Fruit fly (Drosophila melanogaster): ENCODE results near the gene brv3.

brv3 gene

DNA sequence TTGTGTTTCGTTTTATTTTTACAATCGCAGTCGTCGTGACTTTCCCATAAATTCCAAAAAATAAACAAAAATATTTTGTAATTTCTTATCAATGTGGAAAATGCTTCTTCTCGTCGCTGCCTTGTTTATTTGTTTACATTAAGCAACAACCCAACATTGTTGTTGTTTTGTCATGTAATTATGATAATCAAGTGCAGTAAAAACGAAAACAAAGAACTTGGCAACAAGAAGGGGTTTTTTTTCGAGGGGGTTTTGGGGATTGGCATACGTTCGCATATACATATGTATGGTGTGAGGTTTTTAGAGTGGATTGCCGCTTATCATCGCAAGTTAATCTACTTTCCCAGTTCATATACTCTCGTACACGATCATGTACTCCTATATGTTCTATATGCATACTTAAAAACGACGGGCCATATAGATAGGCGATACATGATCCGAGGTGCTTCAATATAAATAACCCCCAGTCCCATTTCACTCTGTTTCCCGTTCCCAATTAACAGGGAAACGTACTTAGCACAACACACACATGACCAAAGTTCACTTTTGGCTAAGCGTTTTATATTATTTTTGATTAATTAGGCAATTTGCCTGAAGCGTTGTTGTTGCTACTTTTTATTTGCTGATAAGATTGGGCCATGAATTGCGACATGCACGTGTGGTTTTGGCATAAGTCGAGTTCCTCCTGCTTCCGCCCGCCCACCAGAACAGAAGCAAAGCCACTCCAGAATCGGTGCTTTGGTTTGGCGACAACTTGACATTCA is 29.3 kb upstream of the brv3 start:
- TF ChIP-seq CG7368 (GFP tag; optimal IDR thresholded peaks at IDR 0.05), result no peak
- no peak for TF ChIP-seq CG31627 (GFP tag; optimal IDR thresholded peaks at IDR 0.05)
- no peak for TF ChIP-seq Smox (GFP tag; optimal IDR thresholded peaks at IDR 0.05)
- no peak for TF ChIP-seq CG16779 (tag; optimal IDR thresholded peaks at IDR 0.05)
- TF ChIP-seq Eip93F (GFP tag; optimal IDR thresholded peaks at IDR 0.05), result peak; percentile 61
- TF ChIP-seq achi (GFP tag; optimal IDR thresholded peaks at IDR 0.05), result no peak
- TF ChIP-seq salr (GFP tag; optimal IDR thresholded peaks at IDR 0.05), result no peak
- no peak for TF ChIP-seq CG32006 (GFP tag; optimal IDR thresholded peaks at IDR 0.05)
- TF ChIP-seq Sox14 (GFP tag; optimal IDR thresholded peaks at IDR 0.05), result peak; percentile 52
- TF ChIP-seq CG8119 (GFP tag; IDR thresholded peaks at IDR 0.05), result no peak
- no peak for TF ChIP-seq fd59A (GFP tag; optimal IDR thresholded peaks at IDR 0.05)
- peak; percentile 50 for TF ChIP-seq Eip78C (GFP tag)
- TF ChIP-seq svp (GFP tag), result peak; percentile 90
- TF ChIP-seq vri (GFP tag; optimal IDR thresholded peaks at IDR 0.05), result peak; percentile 78
- TF ChIP-seq CG6276 (GFP tag; optimal IDR thresholded peaks at IDR 0.05), result no peak
- no peak for TF ChIP-seq Sox15 (GFP tag; optimal IDR thresholded peaks at IDR 0.05)
- TF ChIP-seq CG3032 (tag; optimal IDR thresholded peaks at IDR 0.05), result no peak
- TF ChIP-seq OdsH (GFP tag; optimal IDR thresholded peaks at IDR 0.05), result no peak
- no peak for TF ChIP-seq CG11762 (GFP tag; optimal IDR thresholded peaks at IDR 0.05; ENCODE audit: insufficient read depth)
- TF ChIP-seq CG9139 (GFP tag; optimal IDR thresholded peaks at IDR 0.05), result peak; percentile 5
- peak; percentile 2 for TF ChIP-seq CG8632 (GFP tag; optimal IDR thresholded peaks at IDR 0.05)
- TF ChIP-seq Hr38 (GFP tag; optimal IDR thresholded peaks at IDR 0.05), result no peak
- no peak for TF ChIP-seq spab (GFP tag; optimal IDR thresholded peaks at IDR 0.05)
- peak; percentile 74 for TF ChIP-seq fkh (GFP tag; optimal IDR thresholded peaks at IDR 0.05)
- peak; percentile 36 to 37 for TF ChIP-seq ss (GFP tag; optimal IDR thresholded peaks at IDR 0.05)
- peak; percentile 50 for TF ChIP-seq dsx (GFP tag; optimal IDR thresholded peaks at IDR 0.05; ENCODE audit: poor library complexity, severe bottlenecking)
- no peak for TF ChIP-seq CG3919 (GFP tag; optimal IDR thresholded peaks at IDR 0.05)
- TF ChIP-seq Ets96B (tag; optimal IDR thresholded peaks at IDR 0.05), result no peak
- TF ChIP-seq CG11294 (GFP tag; IDR thresholded peaks at IDR 0.05), result no peak
- peak; percentile 1 for TF ChIP-seq Sox102F (GFP tag; optimal IDR thresholded peaks at IDR 0.05)
- TF ChIP-seq topi (GFP tag; optimal IDR thresholded peaks at IDR 0.05), result no peak

DNA sequence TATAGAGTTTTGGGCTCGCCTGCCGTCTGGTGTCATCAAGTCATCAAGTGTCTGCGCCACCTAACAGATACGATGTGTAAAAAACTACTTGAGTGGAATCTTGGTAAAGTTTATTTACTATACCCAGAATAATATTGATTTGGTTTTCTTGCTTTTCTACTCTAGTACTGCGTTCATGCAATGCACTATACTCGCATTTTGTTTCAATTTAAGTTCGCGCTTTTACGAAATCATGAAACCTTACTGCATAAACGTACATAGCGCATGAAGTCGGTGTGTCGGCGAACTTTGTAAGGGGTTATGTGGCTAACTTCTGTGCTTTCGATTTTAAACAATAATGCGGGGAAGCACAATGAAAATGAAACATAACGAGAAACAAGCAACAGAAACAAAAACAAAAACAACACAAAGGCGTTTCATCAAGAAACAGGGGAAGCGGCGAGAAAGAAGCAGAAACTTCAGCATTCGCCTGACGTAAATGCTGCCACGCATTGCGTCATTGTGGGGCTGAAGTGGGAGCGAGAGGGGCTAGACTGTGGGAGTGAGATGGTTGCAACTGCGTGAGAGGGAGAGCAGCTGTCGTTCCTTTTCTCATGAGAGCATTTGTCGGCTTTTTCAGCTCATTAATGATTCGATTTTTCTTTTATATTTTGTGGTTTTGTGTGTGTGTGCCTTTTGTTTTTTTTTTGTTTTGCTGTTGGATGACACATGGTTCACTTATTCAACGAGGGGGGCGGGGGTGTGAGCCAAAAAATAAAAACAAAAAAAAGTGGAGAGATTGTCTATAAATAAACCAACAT is 27.9 kb upstream of the brv3 start:
- no peak for TF ChIP-seq CG10669 (GFP tag; optimal IDR thresholded peaks at IDR 0.05)
- TF ChIP-seq lz (GFP tag; optimal IDR thresholded peaks at IDR 0.05), result no peak
- TF ChIP-seq CG11902 (GFP tag; optimal IDR thresholded peaks at IDR 0.05), result no peak
- no peak for TF ChIP-seq CG8632 (GFP tag; optimal IDR thresholded peaks at IDR 0.05)
- no peak for TF ChIP-seq CG10631 (GFP tag; optimal IDR thresholded peaks at IDR 0.05)
- TF ChIP-seq Met (GFP tag; optimal IDR thresholded peaks at IDR 0.05), result peak; percentile 14
- no peak for TF ChIP-seq dac (GFP tag; optimal IDR thresholded peaks at IDR 0.05)
- TF ChIP-seq Sox14 (GFP tag; optimal IDR thresholded peaks at IDR 0.05), result peak; percentile 30
- TF ChIP-seq esn (GFP tag; optimal IDR thresholded peaks at IDR 0.05), result no peak
- no peak for TF ChIP-seq CG31627 (GFP tag; optimal IDR thresholded peaks at IDR 0.05)
- no peak for TF ChIP-seq OdsH (GFP tag; optimal IDR thresholded peaks at IDR 0.05)
- peak; percentile 81 for TF ChIP-seq eg (GFP tag; IDR thresholded peaks at IDR 0.05)
- TF ChIP-seq Ets21C (GFP tag; optimal IDR thresholded peaks at IDR 0.05), result no peak
- TF ChIP-seq CG34406 (GFP tag; optimal IDR thresholded peaks at IDR 0.05), result no peak
- no peak for TF ChIP-seq CG9139 (GFP tag; optimal IDR thresholded peaks at IDR 0.05)
- TF ChIP-seq dsx (GFP tag; optimal IDR thresholded peaks at IDR 0.05; ENCODE audit: poor library complexity, severe bottlenecking), result peak; percentile 29
- TF ChIP-seq CG6854 (GFP tag; optimal IDR thresholded peaks at IDR 0.05), result no peak
- no peak for TF ChIP-seq CG11294 (GFP tag; IDR thresholded peaks at IDR 0.05)
- TF ChIP-seq Hr38 (GFP tag; optimal IDR thresholded peaks at IDR 0.05), result no peak
- no peak for TF ChIP-seq acj6 (GFP tag; optimal IDR thresholded peaks at IDR 0.05)
- TF ChIP-seq Lpt (GFP tag; optimal IDR thresholded peaks at IDR 0.05), result peak; percentile 9
- peak; percentile 97 for TF ChIP-seq vri (GFP tag; optimal IDR thresholded peaks at IDR 0.05)
- peak; percentile 71 for TF ChIP-seq CG6163 (GFP tag; IDR thresholded peaks at IDR 0.05)
- TF ChIP-seq achi (GFP tag; optimal IDR thresholded peaks at IDR 0.05), result no peak
- no peak for TF ChIP-seq pdm3 (GFP tag; optimal IDR thresholded peaks at IDR 0.05)
- no peak for TF ChIP-seq Sox102F (GFP tag; optimal IDR thresholded peaks at IDR 0.05)
- TF ChIP-seq CG1621 (tag; optimal IDR thresholded peaks at IDR 0.05), result no peak
- TF ChIP-seq Eip93F (GFP tag; optimal IDR thresholded peaks at IDR 0.05), result no peak
- no peak for TF ChIP-seq CG7368 (GFP tag; optimal IDR thresholded peaks at IDR 0.05)
